Worm (Caenorhabditis elegans): ENCODE data around the gene galt-1.

ce11 chrV:5955627-5956026, 24.9 kb downstream of the galt-1 start:
- no peak for TF ChIP-seq ets-7 (tag; optimal IDR thresholded peaks at IDR 0.05)
- TF ChIP-seq ceh-36 (tag; optimal IDR thresholded peaks at IDR 0.05): no peak
- TF ChIP-seq scrt-1 (GFP tag; IDR thresholded peaks at IDR 0.05): no peak
- TF ChIP-seq sea-1 (GFP tag; conservative IDR thresholded peaks at IDR 0.05): no peak
